Fruit fly (Drosophila melanogaster): ENCODE data around the gene CG2224.

- TF ChIP-seq CTCF (optimal IDR thresholded peaks at IDR 0.05): no peak
- no peak for TF ChIP-seq CG8478 (optimal IDR thresholded peaks at IDR 0.05)
These were observed 14.2 kb downstream of the CG2224 start, which contains the start of gene Osi23 for dm6 chr3R:30444946-30445345.

Data from S2 (cell line).